Fruit fly (Drosophila melanogaster) whole organism, wandering third instar larva: ENCODE data around the gene CG1640.

Experiments
- Abd-B ChIP-seq: fragments of >200 bp; optimal IDR thresholded peaks from 2 replicates; lab custom pipeline; 2017; ENCODE audit warnings: missing biosample characterization, missing genetic modification characterization
- CrebA ChIP-seq: fragments of 200-800 bp; sonication (Bioruptor generic); optimal IDR thresholded peaks from 2 replicates; lab custom pipeline; 2016; ENCODE audit warnings: missing biosample characterization, mild to moderate bottlenecking, missing genetic modification characterization, borderline replicate concordance
- GATAd ChIP-seq: sonication (Bioruptor generic); optimal IDR thresholded peaks from 2 replicates; lab custom pipeline; 2016; ENCODE audit warnings: missing biosample characterization, missing genetic modification characterization
- Mio ChIP-seq: sonication (Bioruptor generic); optimal IDR thresholded peaks from 2 replicates; lab custom pipeline; 2016; ENCODE audit warnings: missing biosample characterization, missing genetic modification characterization
- Myc ChIP-seq: fragments of >200 bp; optimal IDR thresholded peaks from 2 replicates; lab custom pipeline; 2017
- brk ChIP-seq: fragments of 200-800 bp; sonication (Bioruptor generic); optimal IDR thresholded peaks from 2 replicates; lab custom pipeline; 2016; ENCODE audit warnings: missing biosample characterization, mild to moderate bottlenecking, missing genetic modification characterization
- dsf ChIP-seq: sonication (Bioruptor generic); optimal IDR thresholded peaks from 2 replicates; lab custom pipeline; 2016; ENCODE audit warnings: missing biosample characterization, missing genetic modification characterization, borderline replicate concordance
- jim ChIP-seq: fragments of 175-275, 200-325 bp; sonication (Bioruptor generic); optimal IDR thresholded peaks from 2 replicates; lab custom pipeline; 2016; ENCODE audit warnings: missing biosample characterization, mild to moderate bottlenecking, missing genetic modification characterization
- lola ChIP-seq: fragments of >200 bp; optimal IDR thresholded peaks from 2 replicates; lab custom pipeline; 2017; ENCODE audit warnings: missing biosample characterization, missing genetic modification characterization
- pan ChIP-seq: fragments of >200 bp; optimal IDR thresholded peaks from 2 replicates; lab custom pipeline; 2017
- psq ChIP-seq: fragments of 200-800 bp; sonication (Bioruptor generic); optimal IDR thresholded peaks from 3 replicates; lab custom pipeline; 2017; ENCODE audit warnings: missing biosample characterization, mild to moderate bottlenecking, missing genetic modification characterization, moderate library complexity
- sage ChIP-seq: fragments of 200-800 bp; sonication (Bioruptor generic); optimal IDR thresholded peaks from 2 replicates; lab custom pipeline; 2016; ENCODE audit warnings: missing biosample characterization, mild to moderate bottlenecking, missing genetic modification characterization
- tai ChIP-seq: sonication (Bioruptor generic); optimal IDR thresholded peaks from 2 replicates; lab custom pipeline; 2016; ENCODE audit warnings: missing biosample characterization, missing genetic modification characterization
- usp ChIP-seq: fragments of >200 bp; optimal IDR thresholded peaks from 2 replicates; lab custom pipeline; 2017; ENCODE audit warnings: missing biosample characterization, missing genetic modification characterization

- TF ChIP-seq jim (GFP tag; lab: Kevin White, UChicago) (no peak), psq (GFP tag; lab: Kevin White, UChicago) (no peak), GATAd (GFP tag; lab: Kevin White, UChicago) (no peak), usp (GFP tag; lab: Kevin White, UChicago) (no peak), Myc (lab: Kevin White, UChicago) (no peak), dsf (GFP tag; lab: Kevin White, UChicago) (no peak), CrebA (GFP tag; lab: Kevin White, UChicago) (no peak), pan (lab: Kevin White, UChicago) (no peak), Abd-B (no peak), Mio (GFP tag; lab: Kevin White, UChicago) (no peak), lola (GFP tag; lab: Kevin White, UChicago) (no peak), tai (GFP tag; lab: Kevin White, UChicago) (no peak), sage (GFP tag; lab: Kevin White, UChicago) (no peak), brk (GFP tag; lab: Kevin White, UChicago) (no peak)
Measured at dm6 chrX:13338113-13338512, 32.3 kb upstream of the CG1640 start, which contains the start of gene CG15747.
